Worm (Caenorhabditis elegans) whole organism, mixed stage, embryonic: Measurements from ENCODE around the gene sel-2.

ENCODE experiments used
- ces-1 ChIP-seq: fragments of 150-350 bp; optimal IDR thresholded peaks from 2 replicates; lab custom pipeline; 2014; ENCODE audit warnings: missing biosample characterization, missing genetic modification reagents, missing genetic modification characterization
- elt-3 ChIP-seq: fragments of 150-350 bp; optimal IDR thresholded peaks from 2 replicates; lab custom pipeline; 2014; ENCODE audit warnings: missing biosample characterization, missing genetic modification characterization
- ham-2 ChIP-seq: fragments of 200-800 bp; sonication (Bioruptor generic); optimal IDR thresholded peaks from 2 replicates; lab custom pipeline; 2018; ENCODE audit warnings: mild to moderate bottlenecking, missing genetic modification characterization, missing compliant biosample characterization
- lin-13 ChIP-seq: fragments of 150-350 bp; optimal IDR thresholded peaks from 2 replicates; lab custom pipeline; 2014; ENCODE audit warnings: missing biosample characterization, missing genetic modification characterization
- lsy-2 ChIP-seq: fragments of 150-350 bp; optimal IDR thresholded peaks from 2 replicates; lab custom pipeline; 2014; ENCODE audit warnings: missing biosample characterization, missing genetic modification characterization
- mab-5 ChIP-seq: fragments of 150-350 bp; optimal IDR thresholded peaks from 2 replicates; lab custom pipeline; 2014; ENCODE audit warnings: missing biosample characterization, missing genetic modification characterization
- nhr-237 ChIP-seq: fragments of 150-350 bp; optimal IDR thresholded peaks from 2 replicates; lab custom pipeline; 2014; ENCODE audit warnings: missing biosample characterization, missing genetic modification characterization
- nhr-28 ChIP-seq: fragments of 150-350 bp; optimal IDR thresholded peaks from 2 replicates; lab custom pipeline; 2014; ENCODE audit warnings: missing biosample characterization, missing genetic modification characterization
- nhr-76 ChIP-seq: sonication (generic microtip); optimal IDR thresholded peaks from 2 replicates; lab custom pipeline; 2017; ENCODE audit warnings: missing biosample characterization, missing genetic modification characterization
- sem-2 ChIP-seq: fragments of 200-800 bp; sonication (Bioruptor generic); optimal IDR thresholded peaks from 2 replicates; lab custom pipeline; 2018; ENCODE audit warnings: mild to moderate bottlenecking, missing genetic modification characterization, missing compliant biosample characterization
- snpc-4 ChIP-seq: fragments of 150-350 bp; optimal IDR thresholded peaks from 2 replicates; lab custom pipeline; 2014; ENCODE audit warnings: missing biosample characterization, missing genetic modification characterization
- unc-62 ChIP-seq: fragments of 150-350 bp; optimal IDR thresholded peaks from 2 replicates; lab custom pipeline; 2014; ENCODE audit warnings: missing biosample characterization, missing genetic modification reagents, missing genetic modification characterization

ce11 chrIII:4634947-4635346, 22.8 kb upstream of the sel-2 start, which contains the start of gene clec-153:
- TF ChIP-seq nhr-76 (tag; lab: Kevin White, UChicago) (no peak), ces-1 (GFP tag; lab: Kevin White, UChicago) (no peak), mab-5 (tag; lab: Kevin White, UChicago) (no peak), ham-2 (no peak), nhr-237 (no peak), snpc-4 (tag; lab: Kevin White, UChicago) (no peak), unc-62 (no peak), nhr-28 (tag; lab: Kevin White, UChicago) (no peak), lsy-2 (no peak), elt-3 (tag; lab: Kevin White, UChicago) (no peak), lin-13 (tag; lab: Kevin White, UChicago) (no peak), sem-2 (GFP tag; lab: Kevin White, UChicago) (no peak)
